Fruit fly (Drosophila melanogaster) whole organism, embryonic: ENCODE results near the gene nst.

Source experiments
- Adf1 ChIP-seq: fragments of 200-800 bp; sonication (Bioruptor generic); IDR thresholded peaks from 2 replicates; pipeline ENCODE4 v1.3.6; 2022; ENCODE audit warnings: missing biosample characterization, missing genetic modification characterization
- CG11398 ChIP-seq: fragments of 200-800 bp; sonication (Bioruptor generic); optimal IDR thresholded peaks from 2 replicates; lab custom pipeline; 2016; ENCODE audit warnings: missing biosample characterization, missing genetic modification characterization
- CG12659 ChIP-seq: fragments of 200-800 bp; sonication (Bioruptor generic); optimal IDR thresholded peaks from 3 replicates; lab custom pipeline; 2017; ENCODE audit warnings: mild to moderate bottlenecking, missing biosample characterization, missing genetic modification reagents, missing genetic modification characterization
- CG12744 ChIP-seq: fragments of 200-800 bp; sonication (Bioruptor generic); optimal IDR thresholded peaks from 2 replicates; lab custom pipeline; 2016; ENCODE audit warnings: missing biosample characterization, missing genetic modification characterization
- CG12942 ChIP-seq: fragments of 200-800 bp; sonication (Bioruptor generic); optimal IDR thresholded peaks from 3 replicates; lab custom pipeline; 2016; ENCODE audit warnings: missing biosample characterization, missing genetic modification characterization
- CG13624 ChIP-seq: fragments of 200-800 bp; sonication (Bioruptor generic); optimal IDR thresholded peaks from 2 replicates; lab custom pipeline; 2016; ENCODE audit warnings: missing biosample characterization, missing genetic modification characterization
- CG14441 ChIP-seq: fragments of 200-800 bp; sonication (Bioruptor generic); IDR thresholded peaks from 2 replicates; pipeline ENCODE4 v1.3.6; 2022; ENCODE audit warnings: missing biosample characterization, missing genetic modification characterization
- CG15601 ChIP-seq: fragments of 200-800 bp; sonication (Bioruptor generic); optimal IDR thresholded peaks from 3 replicates; lab custom pipeline; 2019; ENCODE audit warnings: missing biosample characterization, mild to moderate bottlenecking, missing genetic modification characterization, moderate library complexity
- CG1647 ChIP-seq: fragments of 200-800 bp; sonication (Bioruptor generic); optimal IDR thresholded peaks from 3 replicates; lab custom pipeline; 2016; ENCODE audit warnings: missing biosample characterization, missing genetic modification characterization
- CG1832 ChIP-seq: fragments of 200-800 bp; sonication (Bioruptor generic); optimal IDR thresholded peaks from 2 replicates; lab custom pipeline; 2017; ENCODE audit warnings: missing biosample characterization, mild to moderate bottlenecking, missing genetic modification characterization, inconsistent platforms
- CG18619 ChIP-seq: fragments of 200-800 bp; sonication (Bioruptor generic); optimal IDR thresholded peaks from 3 replicates; lab custom pipeline; 2017; ENCODE audit warnings: missing biosample characterization, mild to moderate bottlenecking, missing genetic modification characterization
- CG2889 ChIP-seq: fragments of 200-800 bp; sonication (Bioruptor generic); IDR thresholded peaks from 3 replicates; pipeline ENCODE4 v1.3.6; 2022; ENCODE audit warnings: missing biosample characterization, missing genetic modification characterization
- CG3065 ChIP-seq: fragments of 200-800 bp; sonication (Bioruptor generic); optimal IDR thresholded peaks from 2 replicates; lab custom pipeline; 2016; ENCODE audit warnings: missing biosample characterization, missing genetic modification characterization
- CG32767 ChIP-seq: fragments of 200-800 bp; sonication (Bioruptor generic); IDR thresholded peaks from 2 replicates; pipeline ENCODE4 v1.3.6; 2022; ENCODE audit warnings: missing biosample characterization, missing genetic modification characterization
- CG3407 ChIP-seq: fragments of 200-800 bp; sonication (Bioruptor generic); optimal IDR thresholded peaks from 2 replicates; lab custom pipeline; 2018; ENCODE audit warnings: missing biosample characterization, mild to moderate bottlenecking, missing genetic modification characterization
- CG3838 ChIP-seq: fragments of 200-800 bp; sonication (Bioruptor generic); optimal IDR thresholded peaks from 3 replicates; lab custom pipeline; 2016; ENCODE audit warnings: missing biosample characterization, missing genetic modification characterization
- CG4707 ChIP-seq: fragments of 200-800 bp; sonication (Bioruptor generic); optimal IDR thresholded peaks from 2 replicates; lab custom pipeline; 2018; ENCODE audit warnings: missing biosample characterization, mild to moderate bottlenecking, missing genetic modification characterization, moderate library complexity
- CG6272 ChIP-seq: fragments of 200-800 bp; sonication (Bioruptor generic); IDR thresholded peaks from 2 replicates; pipeline ENCODE4 v1.3.6; 2022; ENCODE audit warnings: missing biosample characterization, missing genetic modification characterization
- CG6683 ChIP-seq: fragments of 200-800 bp; sonication (Bioruptor generic); optimal IDR thresholded peaks from 2 replicates; lab custom pipeline; 2017; ENCODE audit warnings: missing biosample characterization, mild to moderate bottlenecking, missing genetic modification characterization, missing genetic modification reagents
- CG7786 ChIP-seq: fragments of 200-800 bp; sonication (Bioruptor generic); optimal IDR thresholded peaks from 2 replicates; lab custom pipeline; 2016; ENCODE audit warnings: missing biosample characterization, missing genetic modification characterization
- CG8359 ChIP-seq: fragments of 200-800 bp; sonication (Bioruptor generic); optimal IDR thresholded peaks from 2 replicates; lab custom pipeline; 2017; ENCODE audit warnings: missing biosample characterization, mild to moderate bottlenecking, missing genetic modification characterization, borderline replicate concordance
- CG9797 ChIP-seq: fragments of 200-800 bp; sonication (Bioruptor generic); optimal IDR thresholded peaks from 3 replicates; lab custom pipeline; 2018; ENCODE audit warnings: missing biosample characterization, mild to moderate bottlenecking, missing genetic modification characterization
- CHES-1-like ChIP-seq: fragments of 200-800 bp; sonication (Bioruptor generic); optimal IDR thresholded peaks from 2 replicates; lab custom pipeline; 2016; ENCODE audit warnings: missing biosample characterization, missing genetic modification characterization
- CoRest ChIP-seq: fragments of 200-800 bp; sonication (Bioruptor generic); optimal IDR thresholded peaks from 3 replicates; lab custom pipeline; 2018; ENCODE audit warnings: missing biosample characterization, mild to moderate bottlenecking, missing genetic modification characterization, moderate library complexity
- Ets65A ChIP-seq: fragments of 200-800 bp; sonication (Bioruptor generic); peaks from one replicate; lab custom pipeline; 2016; ENCODE audit warnings: missing biosample characterization, missing genetic modification characterization
- Jarid2 ChIP-seq: fragments of 200-800 bp; sonication (Bioruptor generic); optimal IDR thresholded peaks from 3 replicates; lab custom pipeline; 2017; ENCODE audit warnings: mild to moderate bottlenecking, missing biosample characterization, missing genetic modification reagents, missing genetic modification characterization
- MBD-R2 ChIP-seq: fragments of 200-800 bp; sonication (Bioruptor generic); IDR thresholded peaks from 2 replicates; pipeline ENCODE4 v1.3.6; 2022; ENCODE audit warnings: missing biosample characterization, missing genetic modification characterization
- Myb ChIP-seq: fragments of 200-800 bp; sonication (Bioruptor generic); optimal IDR thresholded peaks from 2 replicates; lab custom pipeline; 2016; ENCODE audit warnings: missing biosample characterization, missing genetic modification characterization
- Oli ChIP-seq: fragments of 200-800 bp; sonication (Bioruptor generic); optimal IDR thresholded peaks from 2 replicates; lab custom pipeline; 2018; ENCODE audit warnings: missing biosample characterization, mild to moderate bottlenecking, missing genetic modification characterization, moderate library complexity
- Usf ChIP-seq: fragments of 200-800 bp; sonication (Bioruptor generic); optimal IDR thresholded peaks from 2 replicates; lab custom pipeline; 2017; ENCODE audit warnings: missing genotype, missing biosample characterization, missing genetic modification characterization
- al ChIP-seq: fragments of 200-800 bp; sonication (Bioruptor generic); IDR thresholded peaks from 2 replicates; pipeline ENCODE4 v1.3.6; 2022; ENCODE audit warnings: missing biosample characterization, missing genetic modification characterization
- br ChIP-seq: fragments of >200 bp; optimal IDR thresholded peaks from 2 replicates; lab custom pipeline; 2017
- chm ChIP-seq: fragments of 200-800 bp; sonication (Bioruptor generic); IDR thresholded peaks from 2 replicates; pipeline ENCODE4 v1.3.6; 2022; ENCODE audit warnings: missing biosample characterization, missing genetic modification characterization
- crc ChIP-seq: fragments of 200-800 bp; sonication (Bioruptor generic); optimal IDR thresholded peaks from 2 replicates; lab custom pipeline; 2016; ENCODE audit warnings: missing biosample characterization, missing genetic modification characterization
- dati ChIP-seq: fragments of 200-800 bp; sonication (Bioruptor generic); IDR thresholded peaks from 2 replicates; pipeline ENCODE4 v1.3.6; 2022; ENCODE audit warnings: missing biosample characterization, missing genetic modification characterization
- ftz-f1 ChIP-seq: fragments of 200-800 bp; sonication (Bioruptor generic); optimal IDR thresholded peaks from 2 replicates; lab custom pipeline; 2016; ENCODE audit warnings: missing biosample characterization, missing genetic modification characterization
- hkb ChIP-seq, 2 experiments: fragments of 200-800 bp in 1 of 2; fragments of >200 bp in 1 of 2; sonication (Bioruptor generic) in 1 of 2; IDR thresholded peaks in 1 of 2; optimal IDR thresholded peaks in 1 of 2; 2 replicates each; pipeline versions ENCODE4 v1.3.6 to Lab custom; 2017 to 2022; ENCODE audit warnings: missing biosample characterization in 1 of 2, missing genetic modification characterization in 1 of 2
- kni ChIP-seq: fragments of 200-800 bp; sonication (Bioruptor generic); optimal IDR thresholded peaks from 3 replicates; lab custom pipeline; 2017; ENCODE audit warnings: mild to moderate bottlenecking, missing biosample characterization, missing genetic modification reagents, missing genetic modification characterization
- mld ChIP-seq: fragments of 200-800 bp; sonication (Bioruptor generic); IDR thresholded peaks from 3 replicates; pipeline ENCODE4 v1.3.6; 2022; ENCODE audit warnings: missing biosample characterization, missing genetic modification characterization; ENCODE audit not compliant: partially characterized antibody
- nau ChIP-seq: fragments of 200-800 bp; sonication (Bioruptor generic); optimal IDR thresholded peaks from 3 replicates; lab custom pipeline; 2017; ENCODE audit warnings: missing biosample characterization, mild to moderate bottlenecking, missing genetic modification characterization, missing genetic modification reagents
- nom ChIP-seq: fragments of 200-800 bp; sonication (Bioruptor generic); optimal IDR thresholded peaks from 2 replicates; lab custom pipeline; 2017; ENCODE audit warnings: missing biosample characterization, missing genetic modification characterization, mild to moderate bottlenecking, moderate library complexity, missing genetic modification reagents
- pzg ChIP-seq: fragments of 200-800 bp; sonication (Bioruptor generic); optimal IDR thresholded peaks from 3 replicates; lab custom pipeline; 2018; ENCODE audit warnings: missing biosample characterization, mild to moderate bottlenecking, missing genetic modification characterization, moderate library complexity
- salm ChIP-seq: fragments of 200-800 bp; sonication (Bioruptor generic); optimal IDR thresholded peaks from 2 replicates; lab custom pipeline; 2018; ENCODE audit warnings: missing biosample characterization, mild to moderate bottlenecking, missing genetic modification characterization
- sens-2 ChIP-seq: fragments of 200-800 bp; sonication (Bioruptor generic); IDR thresholded peaks from 2 replicates; pipeline ENCODE4 v1.3.6; 2022; ENCODE audit warnings: missing biosample characterization, missing genetic modification characterization
- sisA ChIP-seq: fragments of 200-800 bp; sonication (Bioruptor generic); IDR thresholded peaks from 2 replicates; pipeline ENCODE4 v1.3.6; 2022; ENCODE audit warnings: missing biosample characterization, missing genetic modification characterization
- sug ChIP-seq: fragments of 200-800 bp; optimal IDR thresholded peaks from 2 replicates; lab custom pipeline; 2019; ENCODE audit warnings: missing biosample characterization, mild to moderate bottlenecking, missing genetic modification characterization, moderate library complexity
- tna ChIP-seq: fragments of 200-800 bp; sonication (Bioruptor generic); IDR thresholded peaks from 2 replicates; pipeline ENCODE4 v1.3.6; 2022; ENCODE audit warnings: missing biosample characterization, missing genetic modification characterization; ENCODE audit not compliant: partially characterized antibody
- unc-4 ChIP-seq: fragments of 200-800 bp; sonication (Bioruptor generic); IDR thresholded peaks from 2 replicates; pipeline ENCODE4 v1.3.6; 2022; ENCODE audit warnings: missing biosample characterization, missing genetic modification characterization; ENCODE audit not compliant: partially characterized antibody
- wdn ChIP-seq: fragments of 200-800 bp; sonication (Bioruptor generic); IDR thresholded peaks from 2 replicates; pipeline ENCODE4 v1.3.6; 2022; ENCODE audit warnings: missing biosample characterization, missing genetic modification characterization
- yki ChIP-seq: fragments of >200 bp; optimal IDR thresholded peaks from 3 replicates; lab custom pipeline; 2018

The nst gene

DNA sequence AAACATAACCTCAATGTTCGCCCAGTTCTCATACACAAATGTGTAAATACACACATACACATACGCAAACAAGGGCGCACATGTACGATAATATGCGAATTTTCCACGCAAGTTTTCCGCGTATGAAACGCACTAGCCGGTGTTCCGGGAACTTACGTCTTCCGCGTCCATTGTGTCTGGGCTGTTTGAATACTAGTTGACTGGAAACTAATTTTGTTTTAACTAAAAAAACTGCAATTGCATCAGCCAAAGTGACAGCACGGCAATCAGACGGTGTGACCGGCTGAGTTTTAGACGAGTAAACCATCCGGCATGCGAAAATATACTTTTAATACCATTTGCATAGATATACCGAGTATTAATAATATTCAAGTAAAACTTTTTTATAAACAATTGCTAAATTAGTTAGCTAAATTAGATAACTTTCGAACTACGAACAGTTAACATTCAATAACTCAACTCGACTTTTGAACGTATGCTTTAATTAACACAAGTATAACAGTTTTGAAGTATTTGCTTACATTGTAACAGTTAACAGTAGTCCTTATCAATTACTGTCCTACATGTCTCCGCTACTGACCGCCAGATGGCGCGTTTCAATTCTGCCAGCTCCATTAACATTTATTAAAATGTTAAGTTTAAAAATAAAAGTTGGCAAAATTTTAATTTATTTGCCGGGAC, 3.4 kb downstream of the nst start, which contains the start of gene eIF2beta (continued):
- TF ChIP-seq yki (no peak), CG12744 (no peak), CG9797 (GFP tag; lab: Kevin White, UChicago) (peak; percentile 91), CG11398 (GFP tag; lab: Kevin White, UChicago) (no peak), CG7786 (GFP tag; lab: Kevin White, UChicago) (no peak), Oli (tag; lab: Kevin White, UChicago) (no peak), CG8359 (GFP tag; lab: Kevin White, UChicago) (no peak), nau (GFP tag; lab: Kevin White, UChicago) (peak; percentile 38), nom (GFP tag; lab: Kevin White, UChicago) (peak; percentile 58), CG1647 (no peak), CG12659 (peak; percentile 68), Ets65A (GFP tag; lab: Kevin White, UChicago) (no peak), hkb (optimal IDR thresholded peaks at IDR 0.05; lab: Kevin White, UChicago) (no peak), hkb (GFP tag; IDR thresholded peaks at IDR 0.05; lab: Robert Waterston, UW) (peak; percentile 68), dati (GFP tag; lab: Robert Waterston, UW) (no peak), Usf (no peak), CG18619 (GFP tag; lab: Kevin White, UChicago) (no peak), CoRest (no peak), unc-4 (GFP tag; lab: Robert Waterston, UW) (no peak), mld (GFP tag; lab: Robert Waterston, UW) (no peak), tna (GFP tag; lab: Robert Waterston, UW) (no peak), CG1832 (GFP tag; lab: Kevin White, UChicago) (no peak), CG4707 (GFP tag; lab: Kevin White, UChicago) (peak; percentile 70), Jarid2 (peak; percentile 8), CG6683 (GFP tag; lab: Kevin White, UChicago) (no peak), br (lab: Kevin White, UChicago) (no peak), wdn (GFP tag; lab: Robert Waterston, UW) (no peak), Adf1 (GFP tag; lab: Robert Waterston, UW) (no peak; the same call in 1 of the 2 replicates), sisA (GFP tag; lab: Robert Waterston, UW) (no peak), CG13624 (peak; percentile 6), chm (no peak; the same call in 1 of the 2 replicates), CG6272 (no peak), CG3838 (no peak), CG32767 (GFP tag; lab: Robert Waterston, UW) (no peak), CG3407 (GFP tag; lab: Kevin White, UChicago) (no peak), CG3065 (GFP tag; lab: Kevin White, UChicago) (no peak), CG15601 (peak; percentile 52), CHES-1-like (no peak), Myb (GFP tag; lab: Kevin White, UChicago) (no peak), pzg (GFP tag; lab: Kevin White, UChicago) (peak; percentile 75), CG12942 (GFP tag; lab: Kevin White, UChicago) (no peak), al (GFP tag; lab: Robert Waterston, UW) (no peak), sens-2 (GFP tag; lab: Robert Waterston, UW) (no peak), CG14441 (GFP tag; lab: Robert Waterston, UW) (no peak), salm (tag; lab: Kevin White, UChicago) (no peak), kni (GFP tag; lab: Kevin White, UChicago) (peak; percentile 79), sug (tag; lab: Kevin White, UChicago) (peak; percentile 4), MBD-R2 (GFP tag; lab: Robert Waterston, UW) (peak; percentile 37; the same call in 1 of the 2 replicates), crc (GFP tag; lab: Kevin White, UChicago) (peak; percentile 37), ftz-f1 (no peak), CG2889 (GFP tag; lab: Robert Waterston, UW) (no peak)
